Worm (Caenorhabditis elegans): ENCODE measurements around the gene pals-16.
"Not testable (repeated sequence)": the region's sequence is repeated elsewhere in the genome, so short reads cannot be mapped to it uniquely, and the experiment has no call there.

Gene pals-16

DNA sequence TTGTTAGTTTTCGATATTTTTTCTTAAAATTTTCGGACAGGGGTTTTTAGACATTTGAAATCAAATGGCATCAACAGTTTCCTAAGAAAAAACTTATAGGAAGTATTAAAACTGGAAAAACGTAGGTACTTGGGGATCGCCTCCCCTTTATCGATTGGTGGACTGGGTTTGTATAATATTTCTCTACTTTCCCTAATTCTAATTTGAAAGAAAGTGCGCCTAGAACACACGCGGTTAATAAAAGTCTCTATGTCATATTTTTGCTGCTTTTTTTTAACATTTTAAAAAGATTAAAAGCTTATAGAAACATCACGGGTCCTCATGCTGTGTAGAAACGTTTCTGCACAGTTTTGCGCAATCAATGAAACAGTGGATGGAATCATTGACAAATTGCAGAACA lies at the start of gene pals-16:
TSS of gene pals-16 (plus strand) at position 301 of the 400 bp plus-strand sequence.
- TF ChIP-seq ztf-23 (GFP tag; IDR thresholded peaks at IDR 0.05) = no peak
- no peak for TF ChIP-seq ztf-29 (GFP tag; IDR thresholded peaks at IDR 0.05)
- TF ChIP-seq ref-1 (GFP tag; conservative IDR thresholded peaks at IDR 0.05) = no peak
- no peak for TF ChIP-seq med-1 (GFP tag; optimal IDR thresholded peaks at IDR 0.05; ENCODE audit: insufficient read depth)
- no peak for TF ChIP-seq flt-1 (GFP tag; IDR thresholded peaks at IDR 0.05)
- TF ChIP-seq cog-1 (tag; optimal IDR thresholded peaks at IDR 0.05) = no peak
- TF ChIP-seq tab-1 (GFP tag; IDR thresholded peaks at IDR 0.05) = no peak
- TF ChIP-seq klf-2 (GFP tag; conservative IDR thresholded peaks at IDR 0.05) = no peak
- no peak for TF ChIP-seq T22C8.4 (GFP tag; IDR thresholded peaks at IDR 0.05)

DNA sequence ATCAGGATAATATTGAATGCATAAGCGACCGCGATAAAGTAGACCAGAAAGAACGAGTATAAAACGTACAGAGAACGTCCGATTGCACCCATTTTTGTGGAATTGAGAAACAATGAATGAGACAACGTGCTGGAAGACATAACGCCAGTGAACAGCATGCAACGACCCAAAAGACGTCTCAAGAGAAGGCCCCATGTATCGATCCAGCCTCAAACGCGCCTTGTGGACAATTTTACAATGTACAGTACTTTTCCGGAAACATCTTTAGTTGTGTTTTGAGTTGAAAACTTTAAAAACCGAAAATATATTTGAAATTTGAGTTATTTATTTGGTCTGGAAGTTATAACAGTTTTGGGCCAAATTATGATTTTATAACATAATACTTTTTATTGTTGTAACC lies 49.0 kb upstream of the pals-16 start, which contains the start of gene Y82E9BL.3:
TSS of gene Y82E9BL.3 (minus strand) at position 101 of the 400 bp plus-strand sequence.
- no peak for TF ChIP-seq T22C8.4 (GFP tag; IDR thresholded peaks at IDR 0.05)
- no peak for TF ChIP-seq ref-1 (GFP tag; conservative IDR thresholded peaks at IDR 0.05)
- no peak for TF ChIP-seq klf-2 (GFP tag; conservative IDR thresholded peaks at IDR 0.05)
- TF ChIP-seq cog-1 (tag; optimal IDR thresholded peaks at IDR 0.05) = no peak
- TF ChIP-seq med-1 (GFP tag; optimal IDR thresholded peaks at IDR 0.05; ENCODE audit: insufficient read depth) = no peak
- no peak for TF ChIP-seq flt-1 (GFP tag; IDR thresholded peaks at IDR 0.05)
- TF ChIP-seq ztf-29 (GFP tag; IDR thresholded peaks at IDR 0.05) = no peak
- no peak for TF ChIP-seq ztf-23 (GFP tag; IDR thresholded peaks at IDR 0.05)
- TF ChIP-seq tab-1 (GFP tag; IDR thresholded peaks at IDR 0.05) = no peak

DNA sequence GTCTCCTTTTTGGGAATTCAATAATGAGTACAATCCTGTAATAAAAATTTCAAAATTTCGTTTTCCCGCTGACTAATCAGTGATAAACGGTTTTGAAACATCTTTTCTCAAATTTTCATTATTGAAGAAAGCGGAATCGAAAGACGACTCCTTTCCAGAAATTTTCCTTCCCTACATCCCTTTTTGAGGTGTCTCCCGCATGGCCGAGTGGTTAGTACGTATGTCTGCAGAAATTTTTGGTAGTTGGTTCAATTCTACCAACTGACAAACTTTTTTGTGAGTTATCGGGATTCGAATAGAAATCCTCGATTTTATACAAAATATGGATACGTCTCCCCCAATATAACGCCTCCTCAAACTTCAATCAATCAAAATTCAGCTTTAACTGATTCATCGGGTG lies 45.2 kb upstream of the pals-16 start:
- TF ChIP-seq ref-1 (GFP tag; conservative IDR thresholded peaks at IDR 0.05) = no peak
- TF ChIP-seq ztf-23 (GFP tag; IDR thresholded peaks at IDR 0.05) = no peak
- no peak for TF ChIP-seq T22C8.4 (GFP tag; IDR thresholded peaks at IDR 0.05)
- no peak for TF ChIP-seq tab-1 (GFP tag; IDR thresholded peaks at IDR 0.05)
- TF ChIP-seq flt-1 (GFP tag; IDR thresholded peaks at IDR 0.05) = no peak
- no peak for TF ChIP-seq med-1 (GFP tag; optimal IDR thresholded peaks at IDR 0.05; ENCODE audit: insufficient read depth)

DNA sequence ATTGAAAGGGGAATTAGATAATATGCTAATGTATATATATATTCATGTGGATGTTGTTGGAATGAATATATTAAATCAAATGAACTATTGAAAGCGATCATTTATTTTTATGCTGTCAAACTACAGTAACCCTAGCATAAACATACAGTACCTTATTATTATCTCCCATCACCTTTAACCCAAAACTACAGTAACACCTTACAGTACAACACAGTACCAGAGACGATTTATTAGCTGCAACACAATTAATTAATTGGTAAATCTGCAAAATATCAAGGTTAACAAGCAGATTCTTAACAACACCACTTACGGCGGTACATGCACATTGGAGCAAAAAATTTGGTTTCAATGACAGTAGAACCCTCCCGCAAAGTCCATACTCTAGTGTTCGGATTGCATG lies 44.5 kb upstream of the pals-16 start, which contains the start of gene Y82E9BL.1:
TSS of gene Y82E9BL.1 (minus strand) at position 101 of the 400 bp plus-strand sequence.
- TF ChIP-seq tab-1 (GFP tag; IDR thresholded peaks at IDR 0.05) = no peak
- no peak for TF ChIP-seq ztf-29 (GFP tag; IDR thresholded peaks at IDR 0.05)
- TF ChIP-seq cog-1 (tag; optimal IDR thresholded peaks at IDR 0.05) = no peak
- TF ChIP-seq T22C8.4 (GFP tag; IDR thresholded peaks at IDR 0.05) = no peak
- TF ChIP-seq med-1 (GFP tag; optimal IDR thresholded peaks at IDR 0.05; ENCODE audit: insufficient read depth) = no peak
- no peak for TF ChIP-seq klf-2 (GFP tag; conservative IDR thresholded peaks at IDR 0.05)
- TF ChIP-seq ref-1 (GFP tag; conservative IDR thresholded peaks at IDR 0.05) = no peak
- no peak for TF ChIP-seq ztf-23 (GFP tag; IDR thresholded peaks at IDR 0.05)
- TF ChIP-seq flt-1 (GFP tag; IDR thresholded peaks at IDR 0.05) = no peak

DNA sequence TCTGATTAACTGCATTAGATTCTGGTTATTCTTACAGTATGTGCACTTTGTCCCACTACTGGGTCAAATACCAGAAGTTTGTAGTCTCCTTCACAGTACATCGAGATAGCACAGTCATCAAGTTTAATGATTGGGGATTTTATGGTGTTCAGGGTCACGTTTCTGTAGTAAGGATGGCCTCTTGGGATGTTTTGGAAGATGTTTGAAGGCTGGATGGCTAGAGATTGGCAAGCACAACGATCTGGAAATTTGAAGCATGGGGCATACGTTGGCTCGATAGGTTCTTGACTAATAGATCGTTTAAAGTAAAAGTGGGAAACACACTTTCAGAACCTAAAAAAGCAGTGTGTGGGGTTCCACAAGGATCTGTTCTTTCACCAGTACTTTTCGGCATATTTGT lies 41.8 kb upstream of the pals-16 start, which contains the start of gene Y82E9BR.8:
TSS of gene Y82E9BR.8 (minus strand) at position 101 of the 400 bp plus-strand sequence.
- not testable (repeated sequence) for TF ChIP-seq cog-1 (tag; optimal IDR thresholded peaks at IDR 0.05); ref-1 (GFP tag; conservative IDR thresholded peaks at IDR 0.05); ztf-23 (GFP tag; IDR thresholded peaks at IDR 0.05)

DNA sequence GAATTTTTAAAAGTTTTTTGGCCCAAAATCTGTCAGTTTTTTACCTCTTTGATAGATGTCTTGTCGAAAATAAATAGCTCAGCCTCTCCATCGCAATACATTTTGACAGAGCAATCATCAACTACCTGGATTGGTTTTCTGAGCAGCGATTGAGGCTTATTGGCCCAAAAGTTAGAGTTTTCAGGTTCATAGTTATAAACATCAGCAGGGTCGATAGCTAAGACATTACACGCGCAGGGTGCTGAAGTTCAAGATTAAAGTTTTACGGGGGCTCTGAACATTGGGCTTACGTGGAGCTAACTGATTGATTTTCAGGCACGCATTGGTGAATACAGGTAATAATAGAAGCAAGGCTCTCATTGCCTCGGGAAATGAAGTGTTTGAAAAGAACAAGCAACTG lies 40.1 kb upstream of the pals-16 start, which contains the start of gene Y82E9BR.9:
TSS of gene Y82E9BR.9 (minus strand) at position 101 of the 400 bp plus-strand sequence.
- TF ChIP-seq ref-1 (GFP tag; conservative IDR thresholded peaks at IDR 0.05) = no peak
- TF ChIP-seq ztf-23 (GFP tag; IDR thresholded peaks at IDR 0.05) = no peak
- no peak for TF ChIP-seq klf-2 (GFP tag; conservative IDR thresholded peaks at IDR 0.05)
- no peak for TF ChIP-seq ztf-29 (GFP tag; IDR thresholded peaks at IDR 0.05)
- TF ChIP-seq cog-1 (tag; optimal IDR thresholded peaks at IDR 0.05) = no peak
- TF ChIP-seq med-1 (GFP tag; optimal IDR thresholded peaks at IDR 0.05; ENCODE audit: insufficient read depth) = no peak
- TF ChIP-seq flt-1 (GFP tag; IDR thresholded peaks at IDR 0.05) = no peak

DNA sequence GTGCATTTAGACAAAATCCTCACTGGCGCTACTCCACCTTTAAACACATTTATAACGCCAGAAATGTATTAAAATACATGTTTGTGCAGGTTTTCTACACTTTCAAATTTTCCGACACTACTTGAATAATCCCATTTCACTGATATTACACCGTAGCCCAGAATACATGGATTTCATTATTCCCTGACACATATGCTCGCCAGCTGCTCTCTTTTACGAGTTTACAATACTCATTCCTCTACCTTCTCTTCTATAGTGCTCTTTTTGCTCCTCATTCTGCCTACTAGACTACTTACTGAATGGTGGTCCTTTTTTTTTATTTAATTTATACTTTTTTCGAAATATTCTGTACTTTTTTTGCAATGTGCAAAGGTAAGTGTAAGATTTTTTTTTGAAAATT lies 27.2 kb upstream of the pals-16 start:
- TF ChIP-seq med-1 (GFP tag; optimal IDR thresholded peaks at IDR 0.05; ENCODE audit: insufficient read depth) = no peak
- TF ChIP-seq flt-1 (GFP tag; IDR thresholded peaks at IDR 0.05) = no peak
- no peak for TF ChIP-seq cog-1 (tag; optimal IDR thresholded peaks at IDR 0.05)
- no peak for TF ChIP-seq T22C8.4 (GFP tag; IDR thresholded peaks at IDR 0.05)
- no peak for TF ChIP-seq ztf-29 (GFP tag; IDR thresholded peaks at IDR 0.05)
- no peak for TF ChIP-seq ztf-23 (GFP tag; IDR thresholded peaks at IDR 0.05)
- no peak for TF ChIP-seq ref-1 (GFP tag; conservative IDR thresholded peaks at IDR 0.05)
- TF ChIP-seq tab-1 (GFP tag; IDR thresholded peaks at IDR 0.05) = no peak
- no peak for TF ChIP-seq klf-2 (GFP tag; conservative IDR thresholded peaks at IDR 0.05)

DNA sequence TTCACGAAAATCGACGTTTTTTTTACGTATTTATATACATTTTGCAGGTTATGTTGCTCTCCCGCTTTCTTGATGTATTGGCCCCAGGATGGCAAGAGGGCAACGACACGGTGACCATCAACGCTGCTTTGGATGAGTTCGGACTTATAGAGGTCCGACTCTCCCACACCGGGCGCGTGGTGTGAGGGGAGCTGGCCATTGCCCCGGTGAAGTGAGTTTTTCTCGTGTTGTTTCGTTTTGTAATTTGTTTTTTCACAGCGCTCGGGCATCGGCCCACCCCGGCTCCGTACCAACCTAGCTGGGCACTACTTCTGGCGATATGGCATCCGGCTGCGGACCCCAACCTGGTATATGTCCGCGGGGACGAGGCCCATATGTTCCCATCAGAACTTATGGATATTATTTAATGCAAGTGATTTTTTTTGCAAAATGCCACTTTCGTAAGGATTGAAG lies 25.4 kb upstream of the pals-16 start, which contains the start of gene Y82E9BR.20:
TSS of gene Y82E9BR.20 (plus strand) at position 51 of the 453 bp plus-strand sequence.
- no peak for TF ChIP-seq ztf-23 (GFP tag; IDR thresholded peaks at IDR 0.05)
- TF ChIP-seq klf-2 (GFP tag; conservative IDR thresholded peaks at IDR 0.05) = no peak
- TF ChIP-seq ref-1 (GFP tag; conservative IDR thresholded peaks at IDR 0.05) = no peak
- TF ChIP-seq T22C8.4 (GFP tag; IDR thresholded peaks at IDR 0.05) = no peak
- TF ChIP-seq ztf-29 (GFP tag; IDR thresholded peaks at IDR 0.05) = no peak
- no peak for TF ChIP-seq flt-1 (GFP tag; IDR thresholded peaks at IDR 0.05)
- no peak for TF ChIP-seq cog-1 (tag; optimal IDR thresholded peaks at IDR 0.05)
- no peak for TF ChIP-seq med-1 (GFP tag; optimal IDR thresholded peaks at IDR 0.05; ENCODE audit: insufficient read depth)
- TF ChIP-seq tab-1 (GFP tag; IDR thresholded peaks at IDR 0.05) = no peak

DNA sequence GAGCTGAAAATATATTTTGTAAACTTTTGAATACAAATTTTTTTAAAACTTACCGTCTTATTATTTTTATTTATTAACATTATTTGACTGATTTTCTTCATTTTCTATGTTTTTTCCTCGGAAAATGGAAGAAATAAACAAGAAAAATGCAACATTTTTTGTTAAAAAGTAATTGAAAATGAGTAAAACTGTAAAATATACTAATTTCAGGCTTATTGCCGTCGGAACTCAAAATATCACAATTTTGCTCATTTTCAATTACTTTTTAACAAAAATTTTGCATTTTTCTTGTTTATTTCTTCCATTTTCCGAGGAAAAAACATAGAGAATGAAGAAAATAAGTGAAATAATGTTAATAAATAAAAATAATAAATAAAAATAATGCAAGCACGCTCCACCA lies 24.3 kb upstream of the pals-16 start, which contains the start of gene Y82E9BR.10:
TSS of gene Y82E9BR.10 (minus strand) at position 101 of the 400 bp plus-strand sequence.
- not testable (repeated sequence) for TF ChIP-seq T22C8.4 (GFP tag; IDR thresholded peaks at IDR 0.05); ztf-23 (GFP tag; IDR thresholded peaks at IDR 0.05); cog-1 (tag; optimal IDR thresholded peaks at IDR 0.05)

DNA sequence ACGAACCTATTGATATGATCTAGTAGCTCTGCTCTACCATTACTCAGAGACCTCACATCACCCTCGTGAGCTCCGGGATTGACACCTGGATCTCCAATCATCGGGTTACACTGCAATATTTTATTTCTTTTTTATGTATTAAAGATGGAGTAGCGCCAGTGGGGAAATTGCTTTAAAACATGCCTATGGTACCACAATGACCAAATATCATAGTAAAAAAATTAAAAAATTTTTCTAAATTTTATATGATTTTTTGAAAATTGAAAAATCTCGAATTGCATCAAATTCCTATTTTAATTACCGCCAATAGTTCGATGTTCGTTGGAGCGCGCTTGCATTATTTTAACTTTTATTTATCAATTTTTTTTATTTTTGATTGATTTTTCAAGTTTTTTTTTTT lies 21.9 kb upstream of the pals-16 start, which contains the start of gene pals-40:
TSS of gene pals-40 (minus strand) at position 101 of the 400 bp plus-strand sequence.
- TF ChIP-seq ztf-29 (GFP tag; IDR thresholded peaks at IDR 0.05); flt-1 (GFP tag; IDR thresholded peaks at IDR 0.05); med-1 (GFP tag; optimal IDR thresholded peaks at IDR 0.05; ENCODE audit: insufficient read depth): not testable (repeated sequence)

All from whole organism, midembryonic.